ENCODE assay signal across 3 fruit fly cellular contexts in the genomic region with DNA sequence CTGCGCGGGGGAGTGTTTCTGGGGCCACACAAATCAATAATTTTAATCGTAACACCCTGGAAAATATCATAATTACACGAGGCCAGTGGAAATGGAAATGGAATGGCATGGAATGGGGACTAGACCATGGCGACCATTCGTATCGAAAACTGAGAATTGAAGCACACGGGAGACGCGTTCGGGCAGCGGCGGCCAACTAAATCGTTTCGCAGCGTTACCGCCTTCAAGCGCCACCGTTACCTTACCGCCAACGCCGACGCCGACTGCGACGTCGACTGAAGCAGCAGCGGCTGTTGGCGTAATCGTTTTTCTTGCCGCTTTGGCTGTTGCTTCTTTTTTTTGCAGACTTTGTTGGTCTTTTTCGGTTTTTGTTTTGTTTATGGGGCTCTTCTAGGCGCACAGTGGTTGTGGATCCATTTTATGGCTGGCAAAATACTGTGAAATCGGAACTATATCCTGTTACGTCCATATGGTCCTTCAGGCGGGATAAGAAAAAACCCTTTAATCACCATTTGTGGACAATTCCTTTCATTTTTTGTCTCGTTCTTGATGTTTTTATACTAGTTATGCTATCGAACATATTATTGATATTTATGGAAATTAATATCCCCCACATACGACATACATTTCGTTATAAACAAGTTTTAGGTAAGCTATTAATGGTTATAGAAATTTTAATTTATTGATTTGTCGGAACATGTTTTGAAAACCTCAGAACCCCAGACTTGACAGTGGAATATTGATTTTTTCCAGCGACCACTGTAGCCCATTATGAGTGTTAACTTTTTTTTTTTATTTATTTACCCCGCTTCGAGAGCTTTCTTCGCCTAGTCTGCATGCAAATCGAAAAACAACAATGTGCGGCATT.
TF ChIP-seq lines count a peak whose summit lies in the region.

No protein-coding gene starts in this region.

TF ChIP-seq in whole organism, adult, 20 proteins besides CTCF, POLR2A, EP300 and RAD21 (continued from another document):
- TF ChIP-seq cnc (optimal IDR thresholded peaks at IDR 0.05; lab: Kevin White, UChicago) (no peak), bab1 (GFP tag; optimal IDR thresholded peaks at IDR 0.05; lab: Kevin White, UChicago) (no peak), Clk (GFP tag; optimal IDR thresholded peaks at IDR 0.05; lab: Kevin White, UChicago) (no peak)
TF ChIP-seq in whole organism, adult: peak in this region for 3.

TF ChIP-seq in whole organism, embryonic, 481 proteins besides CTCF, POLR2A, EP300 and RAD21 (continued from another document and continues in another):
- TF ChIP-seq CG17361 (GFP tag; IDR thresholded peaks at IDR 0.05; lab: Robert Waterston, UW): 0 out of 3 replicates have a peak, but pooled peaks have one; percentile 23
- peak; percentile 9; the same call in 1 of the 2 replicates for TF ChIP-seq Ptx1 (GFP tag; IDR thresholded peaks at IDR 0.05; lab: Robert Waterston, UW)
- no peak for TF ChIP-seq chm (GFP tag; IDR thresholded peaks at IDR 0.05; lab: Robert Waterston, UW)
- peak; percentile 33 for TF ChIP-seq CG7556 (GFP tag; optimal IDR thresholded peaks at IDR 0.05; lab: Kevin White, UChicago)
- TF ChIP-seq Sox102F (GFP tag; optimal IDR thresholded peaks at IDR 0.05; lab: Kevin White, UChicago): peak; percentile 32
- peak; percentile 6 for TF ChIP-seq CG13894 (tag; optimal IDR thresholded peaks at IDR 0.05; lab: Kevin White, UChicago)
- peak; percentile 43 for TF ChIP-seq Deaf1 (tag; optimal IDR thresholded peaks at IDR 0.05; lab: Kevin White, UChicago)
- TF ChIP-seq ATbp (GFP tag; optimal IDR thresholded peaks at IDR 0.05; lab: Kevin White, UChicago): peak; percentile 19
- TF ChIP-seq dysf (GFP tag; IDR thresholded peaks at IDR 0.05; lab: Robert Waterston, UW): peak; percentile 15; the same call in 1 of the 3 replicates
- TF ChIP-seq nmo (GFP tag; optimal IDR thresholded peaks at IDR 0.05; lab: Kevin White, UChicago): peak; percentile 19
- peak; percentile 14 for TF ChIP-seq mirr (GFP tag; optimal IDR thresholded peaks at IDR 0.05; lab: Kevin White, UChicago)
- TF ChIP-seq p53 (GFP tag; optimal IDR thresholded peaks at IDR 0.05; lab: Kevin White, UChicago): no peak
- peak; percentile 40 for TF ChIP-seq Meics (GFP tag; optimal IDR thresholded peaks at IDR 0.05; lab: Kevin White, UChicago)
- no peak for TF ChIP-seq slou (GFP tag; optimal IDR thresholded peaks at IDR 0.05; lab: Kevin White, UChicago)
- no peak for TF ChIP-seq Poxn (GFP tag; IDR thresholded peaks at IDR 0.05; lab: Robert Waterston, UW)
- no peak for TF ChIP-seq Gug (GFP tag; IDR thresholded peaks at IDR 0.05; lab: Robert Waterston, UW)
- no peak for TF ChIP-seq PHDP (tag; optimal IDR thresholded peaks at IDR 0.05; lab: Kevin White, UChicago)
- TF ChIP-seq phol (tag; optimal IDR thresholded peaks at IDR 0.05; lab: Kevin White, UChicago): peak; percentile 1
- TF ChIP-seq ase (GFP tag; IDR thresholded peaks at IDR 0.05; lab: Robert Waterston, UW): no peak
- 0 out of 3 replicates have a peak, but pooled peaks have one; percentile 39 for TF ChIP-seq CG11456 (GFP tag; IDR thresholded peaks at IDR 0.05; lab: Robert Waterston, UW)
- 0 out of 2 replicates have a peak, but pooled peaks have one; percentile 17 for TF ChIP-seq CG32767 (GFP tag; IDR thresholded peaks at IDR 0.05; lab: Robert Waterston, UW)
- peak; percentile 52; the same call in 1 of the 2 replicates for TF ChIP-seq crol (GFP tag; IDR thresholded peaks at IDR 0.05; lab: Robert Waterston, UW)
- peak; percentile 19 for TF ChIP-seq CoRest (tag; optimal IDR thresholded peaks at IDR 0.05; lab: Kevin White, UChicago)
- TF ChIP-seq CG11504 (tag; optimal IDR thresholded peaks at IDR 0.05; lab: Kevin White, UChicago): peak; percentile 49
- TF ChIP-seq mam (GFP tag; optimal IDR thresholded peaks at IDR 0.05; lab: Kevin White, UChicago): peak; percentile 16
- no peak for TF ChIP-seq sima (GFP tag; optimal IDR thresholded peaks at IDR 0.05; lab: Kevin White, UChicago)
- peak; percentile 78 for TF ChIP-seq exex (tag; optimal IDR thresholded peaks at IDR 0.05; lab: Kevin White, UChicago)
- peak in 1 of 2 experiments; percentile 11 for TF ChIP-seq dpn (GFP tag; optimal IDR thresholded peaks at IDR 0.05; lab: Kevin White, UChicago)
- no peak for TF ChIP-seq CG10959 (GFP tag; IDR thresholded peaks at IDR 0.05; lab: Robert Waterston, UW)
- peak; percentile 35; the same call in 1 of the 2 replicates for TF ChIP-seq CG14667 (GFP tag; IDR thresholded peaks at IDR 0.05; lab: Robert Waterston, UW)
- TF ChIP-seq al (GFP tag; IDR thresholded peaks at IDR 0.05; lab: Robert Waterston, UW): 0 out of 2 replicates have a peak, but pooled peaks have one; percentile 5
- peak; percentile 38; the same call in 1 of the 2 replicates for TF ChIP-seq CG6689 (GFP tag; IDR thresholded peaks at IDR 0.05; lab: Robert Waterston, UW)
- TF ChIP-seq Bgb (GFP tag; IDR thresholded peaks at IDR 0.05; lab: Robert Waterston, UW; ENCODE audit: partially characterized antibody): peak; percentile 13; the same call in 1 of the 2 replicates
- peak; percentile 17; the same call in 1 of the 2 replicates for TF ChIP-seq rib (GFP tag; IDR thresholded peaks at IDR 0.05; lab: Robert Waterston, UW)
- TF ChIP-seq Pdp1 (GFP tag; optimal IDR thresholded peaks at IDR 0.05; lab: Kevin White, UChicago): peak in 1 of 2 experiments; percentile 84
- no peak for TF ChIP-seq CG7987 (GFP tag; optimal IDR thresholded peaks at IDR 0.05; lab: Kevin White, UChicago)
- TF ChIP-seq corto (GFP tag; optimal IDR thresholded peaks at IDR 0.05; lab: Kevin White, UChicago): no peak
- peak; percentile 78; the same call in 2 of the 4 replicates for TF ChIP-seq chinmo (GFP tag; IDR thresholded peaks at IDR 0.05; lab: Robert Waterston, UW; ENCODE audit: partially characterized antibody)
- TF ChIP-seq sug (tag; optimal IDR thresholded peaks at IDR 0.05; lab: Kevin White, UChicago): peak; percentile 94
- TF ChIP-seq Asciz (GFP tag; optimal IDR thresholded peaks at IDR 0.05; lab: Kevin White, UChicago): peak; percentile 0
- no peak for TF ChIP-seq CG18011 (GFP tag; optimal IDR thresholded peaks at IDR 0.05; lab: Kevin White, UChicago)
- peak; percentile 32 for TF ChIP-seq Sox100B (GFP tag; optimal IDR thresholded peaks at IDR 0.05; lab: Kevin White, UChicago)
- no peak for TF ChIP-seq NK7.1 (GFP tag; optimal IDR thresholded peaks at IDR 0.05; lab: Kevin White, UChicago)
- no peak for TF ChIP-seq ab (GFP tag; optimal IDR thresholded peaks at IDR 0.05; lab: Kevin White, UChicago)
- no peak for TF ChIP-seq CG2129 (GFP tag; IDR thresholded peaks at IDR 0.05; lab: Robert Waterston, UW; ENCODE audit: partially characterized antibody)
- peak; percentile 40 for TF ChIP-seq CG18619 (GFP tag; optimal IDR thresholded peaks at IDR 0.05; lab: Kevin White, UChicago)
- peak; percentile 39 for TF ChIP-seq slbo (GFP tag; IDR thresholded peaks at IDR 0.05; lab: Robert Waterston, UW)
- peak; percentile 17 for TF ChIP-seq lilli (GFP tag; optimal IDR thresholded peaks at IDR 0.05; lab: Kevin White, UChicago)
- peak; percentile 17 for TF ChIP-seq zfh2 (GFP tag; optimal IDR thresholded peaks at IDR 0.05; lab: Kevin White, UChicago)
- peak; percentile 17 for TF ChIP-seq CG3281 (GFP tag; optimal IDR thresholded peaks at IDR 0.05; lab: Kevin White, UChicago)
- TF ChIP-seq CG2678 (tag; optimal IDR thresholded peaks at IDR 0.05; lab: Kevin White, UChicago): peak; percentile 36
- peak; percentile 75 for TF ChIP-seq Ets65A (GFP tag; lab: Kevin White, UChicago)
- no peak for TF ChIP-seq CG1832 (GFP tag; optimal IDR thresholded peaks at IDR 0.05; lab: Kevin White, UChicago)
- peak; percentile 84 for TF ChIP-seq Med (GFP tag; lab: Kevin White, UChicago)
- no peak for TF ChIP-seq trem (tag; optimal IDR thresholded peaks at IDR 0.05; lab: Kevin White, UChicago)
- TF ChIP-seq CG11695 (GFP tag; IDR thresholded peaks at IDR 0.05; lab: Robert Waterston, UW): peak; percentile 10; the same call in 1 of the 3 replicates

TF ChIP-seq in whole organism, prepupa, 60 proteins besides CTCF, POLR2A, EP300 and RAD21 (continued from another document):
- peak; percentile 40 for TF ChIP-seq CG6276 (GFP tag; optimal IDR thresholded peaks at IDR 0.05; lab: Kevin White, UChicago)
- TF ChIP-seq Smox (GFP tag; optimal IDR thresholded peaks at IDR 0.05; lab: Kevin White, UChicago): peak; percentile 17
- peak; percentile 15 for TF ChIP-seq topi (GFP tag; optimal IDR thresholded peaks at IDR 0.05; lab: Kevin White, UChicago)
- no peak for TF ChIP-seq dac (GFP tag; optimal IDR thresholded peaks at IDR 0.05; lab: Kevin White, UChicago)
- TF ChIP-seq CG4318 (GFP tag; optimal IDR thresholded peaks at IDR 0.05; lab: Kevin White, UChicago): peak; percentile 21
- TF ChIP-seq CG16779 (tag; optimal IDR thresholded peaks at IDR 0.05; lab: Kevin White, UChicago): no peak
- no peak for TF ChIP-seq CG34406 (GFP tag; optimal IDR thresholded peaks at IDR 0.05; lab: Kevin White, UChicago)
- TF ChIP-seq acj6 (GFP tag; optimal IDR thresholded peaks at IDR 0.05; lab: Kevin White, UChicago): no peak
- no peak for TF ChIP-seq Eip75B (GFP tag; optimal IDR thresholded peaks at IDR 0.05; lab: Kevin White, UChicago)
- TF ChIP-seq cyc (GFP tag; optimal IDR thresholded peaks at IDR 0.05; lab: Kevin White, UChicago): no peak
- no peak for TF ChIP-seq CG8632 (GFP tag; optimal IDR thresholded peaks at IDR 0.05; lab: Kevin White, UChicago)
- no peak for TF ChIP-seq CG31627 (GFP tag; optimal IDR thresholded peaks at IDR 0.05; lab: Kevin White, UChicago)
- no peak for TF ChIP-seq fd85E (GFP tag; optimal IDR thresholded peaks at IDR 0.05; lab: Kevin White, UChicago)
- peak; percentile 16; the same call in 1 of the 2 replicates for TF ChIP-seq CG15336 (GFP tag; IDR thresholded peaks at IDR 0.05; lab: Robert Waterston, UW)
- TF ChIP-seq CG10669 (GFP tag; optimal IDR thresholded peaks at IDR 0.05; lab: Kevin White, UChicago): peak; percentile 18
- TF ChIP-seq Sox14 (GFP tag; optimal IDR thresholded peaks at IDR 0.05; lab: Kevin White, UChicago): no peak
- TF ChIP-seq CG6792 (GFP tag; optimal IDR thresholded peaks at IDR 0.05; lab: Kevin White, UChicago): no peak
- TF ChIP-seq esn (GFP tag; optimal IDR thresholded peaks at IDR 0.05; lab: Kevin White, UChicago): peak; percentile 16
- TF ChIP-seq Eip78C (GFP tag; lab: Kevin White, UChicago): peak; percentile 86
- TF ChIP-seq spab (GFP tag; optimal IDR thresholded peaks at IDR 0.05; lab: Kevin White, UChicago): peak; percentile 45
- TF ChIP-seq dsx (GFP tag; optimal IDR thresholded peaks at IDR 0.05; lab: Kevin White, UChicago; ENCODE audit: poor library complexity, severe bottlenecking): peak; percentile 49
- no peak for TF ChIP-seq Eip93F (GFP tag; optimal IDR thresholded peaks at IDR 0.05; lab: Kevin White, UChicago)
- TF ChIP-seq Hr39 (GFP tag; optimal IDR thresholded peaks at IDR 0.05; lab: Kevin White, UChicago): peak; percentile 7
- TF ChIP-seq fkh (GFP tag; optimal IDR thresholded peaks at IDR 0.05; lab: Kevin White, UChicago): no peak
- no peak for TF ChIP-seq CG6854 (GFP tag; optimal IDR thresholded peaks at IDR 0.05; lab: Kevin White, UChicago)
- TF ChIP-seq salr (GFP tag; optimal IDR thresholded peaks at IDR 0.05; lab: Kevin White, UChicago): peak in 1 of 2 experiments; percentile 18
- TF ChIP-seq CG6808 (GFP tag; optimal IDR thresholded peaks at IDR 0.05; lab: Kevin White, UChicago): peak; percentile 48
- peak; percentile 37 for TF ChIP-seq CG3032 (tag; optimal IDR thresholded peaks at IDR 0.05; lab: Kevin White, UChicago)
- peak; percentile 35; the same call in 1 of the 3 replicates for TF ChIP-seq CG8119 (GFP tag; IDR thresholded peaks at IDR 0.05; lab: Robert Waterston, UW)
- TF ChIP-seq OdsH (GFP tag; optimal IDR thresholded peaks at IDR 0.05; lab: Kevin White, UChicago): no peak
- no peak for TF ChIP-seq Met (GFP tag; optimal IDR thresholded peaks at IDR 0.05; lab: Kevin White, UChicago)
- no peak for TF ChIP-seq Sox102F (GFP tag; optimal IDR thresholded peaks at IDR 0.05; lab: Kevin White, UChicago)
- TF ChIP-seq CG11902 (GFP tag; optimal IDR thresholded peaks at IDR 0.05; lab: Kevin White, UChicago): no peak
- TF ChIP-seq Ets21C (GFP tag; optimal IDR thresholded peaks at IDR 0.05; lab: Kevin White, UChicago): no peak
- TF ChIP-seq svp (GFP tag; lab: Kevin White, UChicago): no peak
- TF ChIP-seq Gug (GFP tag; IDR thresholded peaks at IDR 0.05; lab: Robert Waterston, UW): no peak
- TF ChIP-seq CG11294 (GFP tag; IDR thresholded peaks at IDR 0.05; lab: Robert Waterston, UW): no peak
- TF ChIP-seq Sox15 (GFP tag; optimal IDR thresholded peaks at IDR 0.05; lab: Kevin White, UChicago): no peak
- no peak for TF ChIP-seq CG3919 (GFP tag; optimal IDR thresholded peaks at IDR 0.05; lab: Kevin White, UChicago)
- no peak for TF ChIP-seq Hr4 (GFP tag; optimal IDR thresholded peaks at IDR 0.05; lab: Kevin White, UChicago)
- TF ChIP-seq achi (GFP tag; optimal IDR thresholded peaks at IDR 0.05; lab: Kevin White, UChicago): no peak
- peak; percentile 23 for TF ChIP-seq Ets96B (tag; optimal IDR thresholded peaks at IDR 0.05; lab: Kevin White, UChicago)
- peak; percentile 67 for TF ChIP-seq eg (GFP tag; IDR thresholded peaks at IDR 0.05; lab: Robert Waterston, UW)
